Fruit fly (Drosophila melanogaster): ENCODE results near the gene Tomosyn.

DNA sequence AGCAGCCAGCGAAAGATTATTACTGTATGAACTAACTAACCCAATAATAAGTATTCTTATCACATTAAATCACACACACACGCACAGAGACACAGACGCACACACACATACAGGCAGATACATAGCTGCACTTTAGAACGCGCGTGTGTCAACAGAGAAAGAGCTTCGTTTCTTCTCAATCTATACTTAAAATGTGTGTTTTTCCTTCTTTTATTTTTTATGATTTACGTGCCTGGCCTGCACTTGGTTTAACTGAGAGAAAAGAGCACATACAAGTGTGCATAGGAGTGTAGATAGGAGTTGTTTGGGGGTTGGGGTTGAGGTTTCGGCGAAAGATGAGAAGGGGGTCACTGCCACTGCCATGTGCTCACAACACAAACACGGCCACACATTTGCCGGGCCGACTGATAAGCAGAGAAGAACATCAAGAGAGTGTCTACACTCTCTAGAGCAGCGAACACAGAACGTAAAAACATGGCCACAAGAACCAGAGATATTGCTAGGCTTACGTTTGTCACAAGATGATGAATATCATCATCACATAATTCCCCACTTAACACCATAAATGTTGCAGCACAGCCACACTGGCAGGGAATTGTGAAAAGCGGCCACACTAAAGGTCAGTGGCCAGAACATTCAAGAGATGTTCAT is 36.3 kb downstream of the Tomosyn start:
- TF ChIP-seq cic (GFP tag; optimal IDR thresholded peaks at IDR 0.05) (peak; percentile 75), CG5204 (GFP tag; optimal IDR thresholded peaks at IDR 0.05) (no peak), bab1 (GFP tag; optimal IDR thresholded peaks at IDR 0.05) (peak; percentile 3), CG1620 (GFP tag; optimal IDR thresholded peaks at IDR 0.05) (no peak), CG11617 (GFP tag; optimal IDR thresholded peaks at IDR 0.05) (peak; percentile 9), Mnt (GFP tag; optimal IDR thresholded peaks at IDR 0.05) (peak; percentile 94)

All from whole organism, adult.